Worm (Caenorhabditis elegans) whole organism, mixed stage, embryonic: ENCODE measurements around the gene str-85.

ENCODE experiments used
- elt-1 ChIP-seq: sonication (generic microtip); optimal IDR thresholded peaks from 2 replicates; lab custom pipeline; 2017; ENCODE audit warnings: missing genetic modification characterization, mild to moderate bottlenecking, missing compliant biosample characterization, antibody characterized with exemption, moderate library complexity, borderline replicate concordance; ENCODE audit not compliant: insufficient read depth
- mep-1 ChIP-seq: fragments of 150-350 bp; optimal IDR thresholded peaks from 2 replicates; lab custom pipeline; 2017; ENCODE audit warnings: missing biosample characterization, missing genetic modification reagents, missing genetic modification characterization, inconsistent platforms

- TF ChIP-seq mep-1 (tag; lab: Kevin White, UChicago) (no peak), elt-1 (no peak)
Measured at ce11 chrV:8983604-8984003, 2.0 kb downstream of the str-85 start, which contains the start of gene str-86.
